Fruit fly (Drosophila melanogaster) whole organism, embryonic: ENCODE measurements around the gene CG9452.

Source experiments
- Abd-B ChIP-seq: fragments of 200-800 bp; sonication (Bioruptor generic); optimal IDR thresholded peaks from 2 replicates; lab custom pipeline; 2018; ENCODE audit warnings: missing biosample characterization, mild to moderate bottlenecking, missing genetic modification characterization, moderate library complexity
- BEAF-32 ChIP-seq: fragments of 200-800 bp; sonication (Bioruptor generic); optimal IDR thresholded peaks from 3 replicates; lab custom pipeline; 2017; ENCODE audit warnings: missing biosample characterization, missing genetic modification characterization, mild to moderate bottlenecking, moderate library complexity, missing genetic modification reagents
- CG10147 ChIP-seq: fragments of 200-800 bp; sonication (Bioruptor generic); optimal IDR thresholded peaks from 2 replicates; lab custom pipeline; 2019; ENCODE audit warnings: missing biosample characterization, mild to moderate bottlenecking, missing genetic modification characterization, moderate library complexity
- CG10366 ChIP-seq: fragments of 200-800 bp; sonication (Bioruptor generic); IDR thresholded peaks from 2 replicates; pipeline ENCODE4 v1.3.6; 2022; ENCODE audit warnings: missing biosample characterization, missing genetic modification characterization
- CG10462 ChIP-seq: fragments of 200-800 bp; sonication (Bioruptor generic); optimal IDR thresholded peaks from 2 replicates; lab custom pipeline; 2016; ENCODE audit warnings: missing biosample characterization, missing genetic modification characterization
- CG1529 ChIP-seq: fragments of 200-800 bp; sonication (Bioruptor generic); optimal IDR thresholded peaks from 3 replicates; lab custom pipeline; 2018; ENCODE audit warnings: missing biosample characterization, missing genetic modification characterization
- CG16863 ChIP-seq: fragments of 200-800 bp; sonication (Bioruptor generic); optimal IDR thresholded peaks from 3 replicates; lab custom pipeline; 2016; ENCODE audit warnings: missing biosample characterization, missing genetic modification characterization
- CG18011 ChIP-seq: fragments of 200-800 bp; sonication (Bioruptor generic); optimal IDR thresholded peaks from 2 replicates; lab custom pipeline; 2017; ENCODE audit warnings: missing biosample characterization, missing genetic modification characterization, mild to moderate bottlenecking, moderate library complexity, missing genotype
- CG18262 ChIP-seq: fragments of 200-800 bp; optimal IDR thresholded peaks from 3 replicates; lab custom pipeline; 2019; ENCODE audit warnings: missing biosample characterization, mild to moderate bottlenecking, missing genetic modification characterization, moderate library complexity
- CG2889 ChIP-seq: fragments of 200-800 bp; sonication (Bioruptor generic); IDR thresholded peaks from 3 replicates; pipeline ENCODE4 v1.3.6; 2022; ENCODE audit warnings: missing biosample characterization, missing genetic modification characterization
- CG31441 ChIP-seq: fragments of 200-800 bp; sonication (Bioruptor generic); IDR thresholded peaks from 2 replicates; pipeline ENCODE4 v1.3.6; 2022; ENCODE audit warnings: missing biosample characterization, missing genetic modification characterization
- CG33557 ChIP-seq: fragments of 200-800 bp; sonication (Bioruptor generic); optimal IDR thresholded peaks from 2 replicates; lab custom pipeline; 2019; ENCODE audit warnings: missing biosample characterization, mild to moderate bottlenecking, missing genetic modification characterization, moderate library complexity
- CG4360 ChIP-seq: fragments of 200-800 bp; sonication (Bioruptor generic); IDR thresholded peaks from 2 replicates; pipeline ENCODE4 v1.3.6; 2022; ENCODE audit warnings: missing biosample characterization, missing genetic modification characterization
- CG6272 ChIP-seq: fragments of 200-800 bp; sonication (Bioruptor generic); IDR thresholded peaks from 2 replicates; pipeline ENCODE4 v1.3.6; 2022; ENCODE audit warnings: missing biosample characterization, missing genetic modification characterization
- CG7745 ChIP-seq: fragments of 200-800 bp; sonication (Bioruptor generic); optimal IDR thresholded peaks from 2 replicates; lab custom pipeline; 2018; ENCODE audit warnings: missing biosample characterization, mild to moderate bottlenecking, missing genetic modification characterization, moderate library complexity
- CkIIα-i1 ChIP-seq: fragments of 200-800 bp; sonication (Bioruptor generic); IDR thresholded peaks from 2 replicates; pipeline ENCODE4 v1.3.6; 2022; ENCODE audit warnings: missing biosample characterization, missing genetic modification characterization
- Dbx ChIP-seq: fragments of 200-800 bp; sonication (Bioruptor generic); IDR thresholded peaks from 3 replicates; pipeline ENCODE4 v1.3.6; 2022; ENCODE audit warnings: missing biosample characterization, missing genetic modification characterization
- Doc3 ChIP-seq: fragments of 200-800 bp; sonication (Bioruptor generic); IDR thresholded peaks from 3 replicates; pipeline ENCODE4 v1.3.6; 2022; ENCODE audit warnings: missing biosample characterization, missing genetic modification characterization; ENCODE audit not compliant: partially characterized antibody
- E2f1 ChIP-seq: fragments of 200-800 bp; sonication (Bioruptor generic); IDR thresholded peaks from 2 replicates; pipeline ENCODE4 v1.3.6; 2022; ENCODE audit warnings: missing biosample characterization, missing genetic modification characterization
- Ets65A ChIP-seq: fragments of 200-800 bp; sonication (Bioruptor generic); peaks from one replicate; lab custom pipeline; 2016; ENCODE audit warnings: missing biosample characterization, missing genetic modification characterization
- H15 ChIP-seq: fragments of 200-800 bp; sonication (Bioruptor generic); IDR thresholded peaks from 3 replicates; pipeline ENCODE4 v1.3.6; 2022; ENCODE audit warnings: missing biosample characterization, missing genetic modification characterization
- HLH54F ChIP-seq: fragments of 200-800 bp; sonication (Bioruptor generic); optimal IDR thresholded peaks from 3 replicates; lab custom pipeline; 2016; ENCODE audit warnings: missing biosample characterization, missing genetic modification characterization
- Hmx ChIP-seq: fragments of 200-800 bp; sonication (Bioruptor generic); optimal IDR thresholded peaks from 2 replicates; lab custom pipeline; 2016; ENCODE audit warnings: missing biosample characterization, missing genetic modification characterization
- Mad ChIP-seq: fragments of 200-800 bp; sonication (Bioruptor generic); optimal IDR thresholded peaks from 2 replicates; lab custom pipeline; 2016; ENCODE audit warnings: missing biosample characterization, missing genetic modification characterization
- Med ChIP-seq: fragments of 200-800 bp; sonication (Bioruptor generic); peaks from one replicate; lab custom pipeline; 2016; ENCODE audit warnings: missing biosample characterization, missing genetic modification characterization, mild to moderate bottlenecking, inconsistent platforms, moderate library complexity
- NK7.1 ChIP-seq: fragments of 200-800 bp; sonication (Bioruptor generic); optimal IDR thresholded peaks from 3 replicates; lab custom pipeline; 2016; ENCODE audit warnings: missing biosample characterization, missing genetic modification characterization
- Nf-YB ChIP-seq: fragments of 200-800 bp; sonication (Bioruptor generic); optimal IDR thresholded peaks from 3 replicates; lab custom pipeline; 2019; ENCODE audit warnings: missing biosample characterization, mild to moderate bottlenecking, missing genetic modification characterization, moderate library complexity
- Nf-YC ChIP-seq: fragments of 200-800 bp; optimal IDR thresholded peaks from 3 replicates; lab custom pipeline; 2019; ENCODE audit warnings: missing biosample characterization, mild to moderate bottlenecking, missing genetic modification characterization, moderate library complexity
- Pdp1 ChIP-seq, 2 experiments: fragments of 200-800 bp; sonication (Bioruptor generic); optimal IDR thresholded peaks; 3 replicates each; lab custom pipeline; 2016; ENCODE audit warnings: missing biosample characterization in 2 of 2, missing genetic modification characterization in 2 of 2, mild to moderate bottlenecking in 1 of 2, moderate library complexity in 1 of 2
- YL-1 ChIP-seq: fragments of 200-800 bp; sonication (Bioruptor generic); optimal IDR thresholded peaks from 3 replicates; lab custom pipeline; 2017; ENCODE audit warnings: missing biosample characterization, mild to moderate bottlenecking, missing genetic modification characterization
- ac ChIP-seq: fragments of 200-800 bp; sonication (Bioruptor generic); optimal IDR thresholded peaks from 3 replicates; lab custom pipeline; 2017; ENCODE audit warnings: missing biosample characterization, mild to moderate bottlenecking, missing genetic modification characterization
- amos ChIP-seq: fragments of 200-800 bp; sonication (Bioruptor generic); IDR thresholded peaks from 2 replicates; pipeline ENCODE4 v1.3.6; 2022; ENCODE audit warnings: missing biosample characterization, missing genetic modification characterization; ENCODE audit not compliant: partially characterized antibody
- bbx ChIP-seq: fragments of 200-800 bp; sonication (Bioruptor generic); IDR thresholded peaks from 2 replicates; pipeline ENCODE4 v1.3.6; 2022; ENCODE audit warnings: missing biosample characterization, missing genetic modification characterization; ENCODE audit not compliant: partially characterized antibody
- bigmax ChIP-seq: fragments of 200-800 bp; sonication (Bioruptor generic); optimal IDR thresholded peaks from 2 replicates; lab custom pipeline; 2018; ENCODE audit warnings: missing biosample characterization, mild to moderate bottlenecking, missing genetic modification characterization
- chn ChIP-seq: fragments of 200-800 bp; sonication (Bioruptor generic); optimal IDR thresholded peaks from 2 replicates; lab custom pipeline; 2016; ENCODE audit warnings: missing biosample characterization, missing genetic modification characterization
- crp ChIP-seq, 2 experiments: fragments of 200-800 bp; sonication (Bioruptor generic); optimal IDR thresholded peaks; 2 replicates in 1 of 2; 3 replicates in 1 of 2; lab custom pipeline; 2017; ENCODE audit warnings: missing biosample characterization in 2 of 2, missing genetic modification characterization in 2 of 2, mild to moderate bottlenecking in 1 of 2, moderate library complexity in 1 of 2
- cwo ChIP-seq: fragments of 200-800 bp; sonication (Bioruptor generic); optimal IDR thresholded peaks from 3 replicates; lab custom pipeline; 2017; ENCODE audit warnings: missing biosample characterization, missing genetic modification characterization, mild to moderate bottlenecking, moderate library complexity, missing genetic modification reagents
- dmrt99B ChIP-seq: fragments of 200-800 bp; sonication (Bioruptor generic); optimal IDR thresholded peaks from 2 replicates; lab custom pipeline; 2018; ENCODE audit warnings: missing biosample characterization, mild to moderate bottlenecking, missing genetic modification characterization, moderate library complexity
- ewg ChIP-seq: fragments of 200-800 bp; sonication (Bioruptor generic); optimal IDR thresholded peaks from 3 replicates; lab custom pipeline; 2017; ENCODE audit warnings: mild to moderate bottlenecking, missing biosample characterization, missing genetic modification reagents, missing genetic modification characterization
- gce ChIP-seq: fragments of 200-800 bp; sonication (Bioruptor generic); IDR thresholded peaks from 3 replicates; pipeline ENCODE4 v1.3.6; 2022; ENCODE audit warnings: missing biosample characterization, missing genetic modification characterization
- gt ChIP-seq: fragments of 200-800 bp; sonication (Bioruptor generic); IDR thresholded peaks from 2 replicates; pipeline ENCODE4 v1.3.6; 2022; ENCODE audit warnings: missing biosample characterization, missing genetic modification characterization
- kay ChIP-seq: fragments of 200-800 bp; sonication (Bioruptor generic); optimal IDR thresholded peaks from 2 replicates; lab custom pipeline; 2016; ENCODE audit warnings: missing biosample characterization, missing genetic modification characterization
- lola ChIP-seq, 3 experiments: fragments of >200 bp in 2 of 3; fragments of 200-800 bp in 1 of 3; sonication (Bioruptor generic) in 1 of 3; optimal IDR thresholded peaks; 2 replicates each; lab custom pipeline; 2017 to 2019; ENCODE audit warnings: missing biosample characterization in 3 of 3, missing genetic modification characterization in 3 of 3, mild to moderate bottlenecking in 1 of 3, moderate library complexity in 1 of 3
- ro ChIP-seq: fragments of 200-800 bp; sonication (Bioruptor generic); IDR thresholded peaks from 2 replicates; pipeline ENCODE4 v1.3.6; 2022; ENCODE audit warnings: missing biosample characterization, missing genetic modification characterization
- row ChIP-seq: fragments of 200-800 bp; sonication (Bioruptor generic); IDR thresholded peaks from 3 replicates; pipeline ENCODE4 v1.3.6; 2022; ENCODE audit warnings: missing biosample characterization, missing genetic modification characterization
- sc ChIP-seq, 3 experiments: fragments of >200 bp in 2 of 3; fragments of 200-800 bp in 1 of 3; sonication (Bioruptor generic) in 1 of 3; optimal IDR thresholded peaks; 2 replicates in 2 of 3; 3 replicates in 1 of 3; lab custom pipeline; 2017; ENCODE audit warnings: mild to moderate bottlenecking in 1 of 3, missing biosample characterization in 1 of 3, missing genetic modification characterization in 1 of 3, missing genetic modification reagents in 1 of 3
- sens ChIP-seq: fragments of 200-800 bp; sonication (Bioruptor generic); peaks from one replicate; lab custom pipeline; 2016; ENCODE audit warnings: missing biosample characterization, missing genetic modification characterization
- sisA ChIP-seq: fragments of 200-800 bp; sonication (Bioruptor generic); IDR thresholded peaks from 2 replicates; pipeline ENCODE4 v1.3.6; 2022; ENCODE audit warnings: missing biosample characterization, missing genetic modification characterization
- so ChIP-seq: fragments of 200-800 bp; sonication (Bioruptor generic); IDR thresholded peaks from 3 replicates; pipeline ENCODE4 v1.3.6; 2022; ENCODE audit warnings: missing biosample characterization, missing genetic modification characterization
- ssp ChIP-seq: fragments of 200-800 bp; sonication (Bioruptor generic); IDR thresholded peaks from 2 replicates; pipeline ENCODE4 v1.3.6; 2022; ENCODE audit warnings: missing biosample characterization, missing genetic modification characterization
- zen ChIP-seq: fragments of 200-800 bp; sonication (Bioruptor generic); optimal IDR thresholded peaks from 3 replicates; lab custom pipeline; 2018; ENCODE audit warnings: missing biosample characterization, mild to moderate bottlenecking, missing genetic modification characterization, moderate library complexity

The CG9452 gene

DNA sequence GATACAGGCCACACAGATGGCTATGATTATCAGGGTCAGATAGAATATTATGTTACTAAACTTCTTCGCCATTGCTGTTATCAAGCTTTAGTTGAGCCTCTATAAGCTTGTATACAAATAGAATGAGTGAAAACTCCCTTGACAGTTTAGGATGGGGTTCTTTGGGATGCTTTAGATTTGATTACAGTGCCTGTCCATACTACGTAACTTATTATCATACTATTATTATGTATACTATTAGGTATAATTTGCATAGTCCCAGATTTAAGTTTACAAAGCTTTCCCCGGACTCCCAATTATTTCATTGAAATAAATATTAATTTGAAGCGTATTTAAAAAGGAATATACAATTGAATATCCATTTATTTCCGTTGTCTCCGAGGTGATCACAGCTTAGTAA lies 17.3 kb downstream of the CG9452 start, which contains the start of gene brv1:
TSS of gene brv1 (minus strand) at position 101 of the 400 bp plus-strand sequence.
- TF ChIP-seq ssp (GFP tag; lab: Robert Waterston, UW) (no peak), CG10147 (no peak), CG31441 (no peak), CG4360 (GFP tag; lab: Robert Waterston, UW) (no peak), row (no peak), CG16863 (no peak), BEAF-32 (no peak), CG33557 (GFP tag; lab: Kevin White, UChicago) (no peak), bbx (GFP tag; lab: Robert Waterston, UW) (no peak), HLH54F (no peak), sc (optimal IDR thresholded peaks at IDR 0.05; lab: Kevin White, UChicago) (no peak), sc (GFP tag; optimal IDR thresholded peaks at IDR 0.05; lab: Kevin White, UChicago) (no peak), CG2889 (GFP tag; lab: Robert Waterston, UW) (no peak), CG1529 (no peak), dmrt99B (no peak), Mad (GFP tag; lab: Kevin White, UChicago) (no peak), zen (tag; lab: Kevin White, UChicago) (no peak), Hmx (GFP tag; lab: Kevin White, UChicago) (no peak)

dm6 chr3L:19483007-19483406 lies 20.7 kb downstream of the CG9452 start:
- TF ChIP-seq Ets65A (GFP tag; lab: Kevin White, UChicago) (peak; percentile 88), NK7.1 (GFP tag; lab: Kevin White, UChicago) (no peak), CG10366 (GFP tag; lab: Robert Waterston, UW) (no peak), CG6272 (GFP tag; lab: Robert Waterston, UW) (no peak), Abd-B (GFP tag; lab: Kevin White, UChicago) (peak; percentile 24), kay (no peak), H15 (GFP tag; lab: Robert Waterston, UW) (no peak), sisA (GFP tag; lab: Robert Waterston, UW) (no peak), CG18011 (GFP tag; lab: Kevin White, UChicago) (peak; percentile 97), ewg (GFP tag; lab: Kevin White, UChicago) (no peak), amos (GFP tag; lab: Robert Waterston, UW) (no peak), gt (GFP tag; lab: Robert Waterston, UW) (no peak), E2f1 (GFP tag; lab: Robert Waterston, UW) (no peak), Doc3 (no peak), CkIIα-i1 (GFP tag; lab: Robert Waterston, UW) (no peak), cwo (GFP tag; lab: Kevin White, UChicago) (no peak), gce (GFP tag; lab: Robert Waterston, UW) (no peak), bigmax (GFP tag; lab: Kevin White, UChicago) (no peak), so (GFP tag; lab: Robert Waterston, UW) (no peak), chn (no peak), CG10462 (no peak), lola (GFP tag; optimal IDR thresholded peaks at IDR 0.05; lab: Kevin White, UChicago) (no peak), ro (GFP tag; lab: Robert Waterston, UW) (no peak), Dbx (GFP tag; lab: Robert Waterston, UW) (no peak), Pdp1 (GFP tag; optimal IDR thresholded peaks at IDR 0.05; lab: Kevin White, UChicago) (no peak), YL-1 (no peak), CG18262 (tag; lab: Kevin White, UChicago) (no peak), sens (GFP tag; lab: Kevin White, UChicago) (peak; percentile 23), CG7745 (tag; lab: Kevin White, UChicago) (no peak), crp (GFP tag; optimal IDR thresholded peaks at IDR 0.05; lab: Kevin White, UChicago) (no peak), ac (GFP tag; lab: Kevin White, UChicago) (no peak), Nf-YC (no peak), Med (GFP tag; lab: Kevin White, UChicago) (peak; percentile 48), Nf-YB (GFP tag; lab: Kevin White, UChicago) (no peak)
